Worm (Caenorhabditis elegans): ENCODE data around the gene R13A1.3.

- TF ChIP-seq ets-7 (tag; optimal IDR thresholded peaks at IDR 0.05) (no peak), ama-1 (optimal IDR thresholded peaks at IDR 0.05) (no peak), pes-1 (GFP tag; IDR thresholded peaks at IDR 0.05) (no peak), ceh-13 (GFP tag; optimal IDR thresholded peaks at IDR 0.05) (no peak), B0310.2 (tag; optimal IDR thresholded peaks at IDR 0.05) (no peak), flt-1 (GFP tag; IDR thresholded peaks at IDR 0.05) (no peak), F13C5.2 (tag; optimal IDR thresholded peaks at IDR 0.05) (no peak), hnd-1 (tag; optimal IDR thresholded peaks at IDR 0.05) (no peak), scrt-1 (GFP tag; IDR thresholded peaks at IDR 0.05) (no peak), sea-1 (GFP tag; conservative IDR thresholded peaks at IDR 0.05) (no peak), hmg-4 (GFP tag; optimal IDR thresholded peaks at IDR 0.05) (no peak), ceh-36 (tag; optimal IDR thresholded peaks at IDR 0.05) (no peak)
These were observed 27.1 kb downstream of the R13A1.3 start, which contains the start of gene D2024.4 for ce11 chrIV:7230935-7231334.
